Worm (Caenorhabditis elegans): ENCODE results near the gene Y51A2A.6.
A peak's percentile ranks its signal among the peaks of the same experiment; 100 is the strongest.
"Not testable (repeated sequence)": the region's sequence is repeated elsewhere in the genome, so short reads cannot be mapped to it uniquely, and the experiment has no call there.

Y51A2A.6 gene

DNA sequence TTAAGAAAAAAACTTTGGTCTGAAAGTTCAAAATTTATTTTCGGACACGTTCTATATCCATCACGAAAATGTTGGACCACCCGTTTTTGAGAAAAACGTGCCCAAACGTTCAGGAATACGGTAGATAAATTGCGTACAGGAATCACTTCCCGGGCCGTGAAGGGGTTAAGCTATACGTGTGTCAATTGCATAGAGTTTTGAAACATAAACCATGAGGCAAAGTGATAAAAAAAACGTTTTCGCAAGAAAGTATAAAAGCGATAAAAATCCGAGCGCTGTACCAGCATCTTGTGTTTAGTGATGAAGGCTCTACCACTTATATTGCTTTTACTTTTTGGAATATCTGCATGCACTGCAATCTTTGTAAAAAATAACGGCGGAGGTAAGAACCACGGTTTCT, at the start of gene Y51A2A.6:
Gene Y51A2A.6, plus strand, starts transcription at position 301 of the 400 bp plus-strand sequence.
- not testable (repeated sequence) for TF ChIP-seq ceh-16, crh-2, elt-3 (tag; optimal IDR thresholded peaks at IDR 0.05)

DNA sequence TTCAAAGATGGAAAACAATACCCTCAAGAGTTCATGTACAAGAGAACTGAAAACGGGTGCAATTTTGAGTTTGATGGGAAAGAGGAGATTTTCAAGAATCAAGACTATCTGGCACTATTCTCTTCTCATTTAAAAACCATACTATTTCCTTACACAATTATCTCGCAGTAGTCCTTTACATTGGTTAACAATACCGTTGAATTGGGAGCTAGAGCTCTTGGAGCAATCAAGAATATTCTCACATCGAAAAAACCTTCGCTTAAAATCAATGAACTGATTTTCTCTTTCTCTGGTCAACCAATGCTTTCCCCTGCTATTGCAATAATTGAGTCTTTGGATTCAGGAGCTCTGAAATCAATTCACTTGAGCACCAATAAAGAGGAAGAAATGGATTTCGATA, 49.0 kb upstream of the Y51A2A.6 start, which contains the start of gene R10E8.2:
Gene R10E8.2, plus strand, starts transcription at position 301 of the 400 bp plus-strand sequence.
- TF ChIP-seq fos-1 (tag; optimal IDR thresholded peaks at IDR 0.05), result no peak

DNA sequence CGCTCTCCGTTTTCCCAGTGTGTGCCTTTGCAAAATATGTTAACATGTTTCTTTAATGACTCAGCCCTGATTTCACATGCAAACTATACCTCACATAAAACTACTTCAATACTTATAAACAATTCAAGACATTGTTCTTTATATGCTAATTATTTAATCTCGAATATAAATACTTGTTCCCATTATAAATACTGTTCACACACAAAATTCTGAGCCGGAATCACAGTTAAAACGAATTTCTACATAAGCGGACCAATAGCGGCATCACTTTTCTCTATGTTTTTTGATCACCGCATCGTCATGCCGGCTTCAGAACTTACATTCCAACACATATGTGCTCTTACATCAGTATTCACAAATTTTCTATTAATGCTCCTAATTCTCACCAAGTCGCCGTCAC, 48.0 kb upstream of the Y51A2A.6 start, which contains the start of gene R10E8.5:
Gene R10E8.5, plus strand, starts transcription at position 301 of the 400 bp plus-strand sequence.
- no peak for TF ChIP-seq fos-1 (tag; optimal IDR thresholded peaks at IDR 0.05)
- no peak for TF ChIP-seq lin-13 (GFP tag; optimal IDR thresholded peaks at IDR 0.05)
- no peak for TF ChIP-seq nhr-11 (tag; optimal IDR thresholded peaks at IDR 0.05)
- no peak for TF ChIP-seq alr-1 (tag; optimal IDR thresholded peaks at IDR 0.05)
- no peak for TF ChIP-seq nhr-237 (tag; optimal IDR thresholded peaks at IDR 0.05)
- no peak for TF ChIP-seq R02D3.7 (tag; optimal IDR thresholded peaks at IDR 0.05)

DNA sequence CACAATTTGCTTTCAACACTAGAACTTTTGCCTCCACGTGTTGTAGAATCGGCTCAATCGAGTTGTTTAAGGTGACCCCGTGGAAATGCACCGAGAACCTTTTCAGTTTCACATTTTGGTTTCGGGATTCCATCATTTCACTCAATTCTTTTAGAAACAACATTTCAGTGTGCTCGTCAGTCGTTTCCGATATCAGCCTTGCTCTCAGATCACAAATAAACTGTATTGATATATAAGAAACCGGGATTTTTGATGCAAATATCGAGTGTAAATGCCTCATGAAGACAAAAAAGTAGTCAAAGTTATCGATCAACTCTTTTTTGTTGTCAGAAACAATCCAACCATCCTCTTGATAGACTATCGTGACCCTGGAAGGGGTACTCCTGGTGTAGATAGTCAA, 37.0 kb upstream of the Y51A2A.6 start:
- TF ChIP-seq nhr-237 (tag; optimal IDR thresholded peaks at IDR 0.05), result no peak
- no peak for TF ChIP-seq unc-62 (GFP tag; optimal IDR thresholded peaks at IDR 0.05)
- no peak for TF ChIP-seq unc-55 (GFP tag; optimal IDR thresholded peaks at IDR 0.05)
- TF ChIP-seq mbf-1 (tag; optimal IDR thresholded peaks at IDR 0.05), result no peak
- no peak for TF ChIP-seq nhr-12 (tag; optimal IDR thresholded peaks at IDR 0.05)
- TF ChIP-seq nhr-25 (tag; optimal IDR thresholded peaks at IDR 0.05), result no peak
- no peak for TF ChIP-seq nhr-6 (tag; optimal IDR thresholded peaks at IDR 0.05)
- TF ChIP-seq crh-2 (tag; optimal IDR thresholded peaks at IDR 0.05), result no peak
- TF ChIP-seq R02D3.7 (tag; optimal IDR thresholded peaks at IDR 0.05), result no peak
- no peak for TF ChIP-seq ztf-11 (tag; optimal IDR thresholded peaks at IDR 0.05)
- no peak for TF ChIP-seq nhr-129 (tag; optimal IDR thresholded peaks at IDR 0.05)
- TF ChIP-seq nhr-21 (tag; optimal IDR thresholded peaks at IDR 0.05), result no peak
- TF ChIP-seq mdl-1 (tag; optimal IDR thresholded peaks at IDR 0.05), result no peak
- no peak for TF ChIP-seq F13H6.1 (tag; optimal IDR thresholded peaks at IDR 0.05)

DNA sequence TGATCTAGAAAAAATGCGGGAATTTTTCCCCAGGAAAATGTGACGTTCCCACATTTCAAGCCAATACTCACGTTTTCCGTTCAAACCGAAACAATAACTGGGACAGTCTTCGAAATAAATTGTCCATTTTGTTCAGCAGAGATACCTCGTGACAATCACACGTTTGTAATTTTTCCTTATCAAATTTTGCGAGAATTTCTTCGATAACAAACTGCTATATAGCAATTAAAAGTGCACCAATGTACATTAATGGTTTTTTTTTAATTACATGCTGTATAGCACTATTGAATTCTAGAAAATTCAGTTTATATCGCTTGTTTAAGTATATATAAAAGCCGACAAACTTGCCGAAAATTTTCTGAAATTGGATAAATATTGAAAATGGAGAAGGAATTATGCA, 36.3 kb upstream of the Y51A2A.6 start, which contains the start of gene R10E8.6:
Gene R10E8.6, minus strand, starts transcription at position 154 of the 400 bp plus-strand sequence.
- TF ChIP-seq peb-1 (tag; optimal IDR thresholded peaks at IDR 0.05) (no peak), mbf-1 (tag; optimal IDR thresholded peaks at IDR 0.05) (no peak), crh-2 (tag; optimal IDR thresholded peaks at IDR 0.05) (peak; percentile 10), fos-1 (tag; optimal IDR thresholded peaks at IDR 0.05) (peak; percentile 53), elt-1 (tag; optimal IDR thresholded peaks at IDR 0.05) (no peak)

DNA sequence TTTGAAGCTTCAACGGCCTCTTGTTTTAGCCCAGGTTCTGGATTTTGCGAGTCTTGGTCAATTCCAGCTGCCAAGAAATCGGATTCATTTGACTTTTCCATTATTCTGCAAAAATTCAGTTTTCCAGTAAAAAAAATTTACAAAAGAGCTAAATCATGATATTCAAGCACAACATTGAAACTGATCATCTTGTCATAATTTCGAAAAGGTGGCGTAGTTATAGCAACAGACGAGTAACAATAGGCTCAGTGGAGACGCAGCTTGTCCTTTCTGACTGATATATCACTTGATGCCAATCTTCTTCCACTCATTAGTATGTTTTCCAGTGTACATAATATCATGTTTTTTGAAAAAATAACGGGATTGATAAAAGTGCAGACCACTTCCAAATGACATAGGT, 33.8 kb upstream of the Y51A2A.6 start, which contains the start of gene fbxa-213:
Gene fbxa-213, minus strand, starts transcription at position 101 of the 400 bp plus-strand sequence.
- no peak for TF ChIP-seq unc-39 (tag; optimal IDR thresholded peaks at IDR 0.05)
- no peak for TF ChIP-seq ztf-4 (tag; optimal IDR thresholded peaks at IDR 0.05)
- TF ChIP-seq lin-11 (tag; optimal IDR thresholded peaks at IDR 0.05), result no peak
- TF ChIP-seq skn-1 (tag; optimal IDR thresholded peaks at IDR 0.05), result no peak
- TF ChIP-seq aly-2 (tag; optimal IDR thresholded peaks at IDR 0.05), result no peak
- no peak for TF ChIP-seq nhr-23 (tag; optimal IDR thresholded peaks at IDR 0.05)
- no peak for TF ChIP-seq lsy-2 (tag; optimal IDR thresholded peaks at IDR 0.05)
- no peak for TF ChIP-seq ztf-1 (GFP tag; conservative IDR thresholded peaks at IDR 0.05)
- TF ChIP-seq nhr-129 (tag; optimal IDR thresholded peaks at IDR 0.05), result no peak
- no peak for TF ChIP-seq unc-62 (GFP tag; optimal IDR thresholded peaks at IDR 0.05)

DNA sequence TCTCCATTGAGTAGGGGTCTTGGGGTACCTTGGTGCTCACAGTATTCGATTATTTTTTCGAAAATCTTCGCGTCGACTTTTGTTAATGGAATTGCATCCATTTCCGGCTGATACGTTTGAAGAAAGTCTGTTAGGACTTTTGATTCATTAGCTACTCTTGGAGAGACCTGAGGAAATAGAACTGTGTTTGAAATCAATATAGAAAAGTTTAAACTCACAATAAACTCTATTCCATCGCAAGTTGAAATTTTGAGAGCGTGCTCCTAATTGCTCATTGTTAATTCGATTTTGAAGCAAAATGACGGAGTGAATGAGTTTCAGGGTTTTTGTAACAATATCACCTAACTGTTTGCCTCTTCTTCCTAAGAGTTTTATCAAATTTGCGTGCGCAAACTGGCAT, 32.6 kb upstream of the Y51A2A.6 start, which contains the start of gene skr-6:
Gene skr-6, minus strand, starts transcription at position 101 of the 400 bp plus-strand sequence.
- TF ChIP-seq nhr-129 (tag; optimal IDR thresholded peaks at IDR 0.05) (no peak), lsy-2 (tag; optimal IDR thresholded peaks at IDR 0.05) (no peak), nhr-77 (tag; optimal IDR thresholded peaks at IDR 0.05) (no peak), crh-2 (tag; optimal IDR thresholded peaks at IDR 0.05) (no peak), nhr-23 (tag; optimal IDR thresholded peaks at IDR 0.05) (no peak)
